Fruit fly (Drosophila melanogaster): Measurements from ENCODE around the gene ush.
A peak's percentile ranks its signal among the peaks of the same experiment; 100 is the strongest.

Gene ush

dm6 chr2L:481757-482450 lies 5.9 kb downstream of the ush start (continued):
- TF ChIP-seq CG3407 (GFP tag; optimal IDR thresholded peaks at IDR 0.05) (peak; percentile 40), Dp (GFP tag; optimal IDR thresholded peaks at IDR 0.05) (no peak), CG2678 (tag; optimal IDR thresholded peaks at IDR 0.05) (peak; percentile 91), croc (GFP tag; conservative IDR thresholded peaks at IDR 0.05) (peak; percentile 32; the same call in 1 of the 3 replicates), CG13424 (tag; optimal IDR thresholded peaks at IDR 0.05) (peak; percentile 85), dpn (GFP tag; optimal IDR thresholded peaks at IDR 0.05) (peak; percentile 71 to 81), corto (GFP tag; optimal IDR thresholded peaks at IDR 0.05) (no peak), CG1233 (GFP tag; optimal IDR thresholded peaks at IDR 0.05) (peak; percentile 62), chif (GFP tag; optimal IDR thresholded peaks at IDR 0.05) (peak; percentile 31 to 50), hth (optimal IDR thresholded peaks at IDR 0.05) (no peak), danr (GFP tag; IDR thresholded peaks at IDR 0.05) (no peak), nerfin-2 (GFP tag; IDR thresholded peaks at IDR 0.05; ENCODE audit: partially characterized antibody) (no peak), Dek (tag; optimal IDR thresholded peaks at IDR 0.05) (peak; percentile 89), CG32767 (GFP tag; IDR thresholded peaks at IDR 0.05) (no peak), gsb (GFP tag; IDR thresholded peaks at IDR 0.05) (no peak), CG4617 (GFP tag; optimal IDR thresholded peaks at IDR 0.05; ENCODE audit: borderline replicate concordance) (peak; percentile 8), CG1792 (GFP tag; optimal IDR thresholded peaks at IDR 0.05) (peak; percentile 37), Bdp1 (GFP tag; optimal IDR thresholded peaks at IDR 0.05) (peak; percentile 48), abd-A (tag; optimal IDR thresholded peaks at IDR 0.05) (no peak), exex (tag; optimal IDR thresholded peaks at IDR 0.05) (peak; percentile 24), CG34422 (GFP tag; IDR thresholded peaks at IDR 0.05) (no peak), toy (GFP tag; IDR thresholded peaks at IDR 0.05) (no peak), NC2α (GFP tag; optimal IDR thresholded peaks at IDR 0.05) (no peak), fd102C (GFP tag; optimal IDR thresholded peaks at IDR 0.05) (no peak), phol (tag; optimal IDR thresholded peaks at IDR 0.05) (peak; percentile 64), fd96Cb (tag; optimal IDR thresholded peaks at IDR 0.05) (peak; percentile 65), Atf6 (GFP tag; IDR thresholded peaks at IDR 0.05) (no peak), CG11093 (GFP tag; IDR thresholded peaks at IDR 0.05) (no peak; the same call in 1 of the 3 replicates), CG13123 (GFP tag; optimal IDR thresholded peaks at IDR 0.05) (peak; percentile 54), gcm2 (GFP tag; optimal IDR thresholded peaks at IDR 0.05) (peak; percentile 36), disco-r (GFP tag; optimal IDR thresholded peaks at IDR 0.05) (no peak), CG14050 (GFP tag; IDR thresholded peaks at IDR 0.05) (no peak), unc-4 (GFP tag; IDR thresholded peaks at IDR 0.05; ENCODE audit: partially characterized antibody) (no peak), CG16779 (GFP tag; IDR thresholded peaks at IDR 0.05) (no peak), CG3726 (GFP tag; IDR thresholded peaks at IDR 0.05) (no peak), CG9609 (GFP tag; optimal IDR thresholded peaks at IDR 0.05) (peak; percentile 52), Nf-YB (GFP tag; optimal IDR thresholded peaks at IDR 0.05) (peak; percentile 53), ttk (GFP tag; IDR thresholded peaks at IDR 0.05) (no peak), CG6765 (GFP tag; optimal IDR thresholded peaks at IDR 0.05) (peak; percentile 85), dan (GFP tag; IDR thresholded peaks at IDR 0.05) (no peak), sob (GFP tag; IDR thresholded peaks at IDR 0.05) (no peak), Dll (GFP tag; IDR thresholded peaks at IDR 0.05; ENCODE audit: partially characterized antibody) (no peak), CG1602 (GFP tag; optimal IDR thresholded peaks at IDR 0.05) (peak; percentile 34), CG32772 (GFP tag; IDR thresholded peaks at IDR 0.05) (no peak), amos (GFP tag; IDR thresholded peaks at IDR 0.05; ENCODE audit: partially characterized antibody) (no peak), repo (GFP tag; optimal IDR thresholded peaks at IDR 0.05) (no peak), PHDP (tag; optimal IDR thresholded peaks at IDR 0.05) (peak; percentile 89), ranshi (GFP tag; IDR thresholded peaks at IDR 0.05) (no peak), CG14965 (GFP tag; optimal IDR thresholded peaks at IDR 0.05; ENCODE audit: borderline replicate concordance) (no peak), knrl (GFP tag; IDR thresholded peaks at IDR 0.05; ENCODE audit: partially characterized antibody) (no peak)

Data from whole organism, embryonic.